Fruit fly (Drosophila melanogaster): ENCODE measurements around the gene Irk3.

DNA sequence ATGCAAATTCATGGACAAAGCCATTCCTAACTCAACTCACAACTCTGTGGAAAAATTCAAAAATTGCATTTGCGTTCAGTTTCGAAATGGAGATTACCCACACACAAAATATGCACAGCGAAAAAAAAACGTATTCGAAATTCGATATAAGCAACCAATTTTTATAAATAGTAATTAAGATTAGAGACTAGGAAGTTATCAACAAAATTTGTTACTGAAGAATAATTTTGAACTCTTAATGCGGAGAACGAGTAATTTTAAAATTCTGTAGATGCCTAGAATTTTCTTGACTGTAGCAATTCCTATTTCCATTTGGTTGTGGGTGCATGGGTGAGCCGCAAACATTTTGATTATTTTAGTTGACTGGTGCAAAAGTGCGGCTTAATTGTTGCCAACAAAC is 50.2 kb downstream of the Irk3 start:
- no peak for TF ChIP-seq Ptx1 (GFP tag; IDR thresholded peaks at IDR 0.05)
- TF ChIP-seq CG7987 (GFP tag; optimal IDR thresholded peaks at IDR 0.05): no peak
- no peak for TF ChIP-seq CG12155 (GFP tag; optimal IDR thresholded peaks at IDR 0.05)
- no peak for TF ChIP-seq psq (GFP tag; optimal IDR thresholded peaks at IDR 0.05)
- TF ChIP-seq tup (GFP tag; optimal IDR thresholded peaks at IDR 0.05): no peak
- TF ChIP-seq CG10366 (GFP tag; IDR thresholded peaks at IDR 0.05): no peak

All from whole organism, embryonic.